Worm (Caenorhabditis elegans) whole organism, early embryonic: ENCODE data around the gene csq-1.

Experiments
- B0310.2 ChIP-seq: sonication (generic microtip); optimal IDR thresholded peaks from 2 replicates; lab custom pipeline; 2016; ENCODE audit warnings: mild to moderate bottlenecking, missing genetic modification characterization, missing compliant biosample characterization
- F13C5.2 ChIP-seq: sonication (generic microtip); optimal IDR thresholded peaks from 2 replicates; lab custom pipeline; 2017; ENCODE audit warnings: mild to moderate bottlenecking, missing genetic modification characterization, inconsistent platforms, missing compliant biosample characterization
- aly-1 ChIP-seq: sonication (generic microtip); optimal IDR thresholded peaks from 2 replicates; lab custom pipeline; 2016; ENCODE audit warnings: missing genetic modification characterization, missing compliant biosample characterization
- ama-1 ChIP-seq: fragments of 150-350 bp; optimal IDR thresholded peaks from 2 replicates; lab custom pipeline; 2014
- ceh-13 ChIP-seq: fragments of 200-800 bp; sonication (Bioruptor generic); optimal IDR thresholded peaks from 2 replicates; lab custom pipeline; 2018; ENCODE audit warnings: mild to moderate bottlenecking, missing genetic modification characterization, missing compliant biosample characterization
- ceh-36 ChIP-seq: sonication (generic microtip); optimal IDR thresholded peaks from 2 replicates; lab custom pipeline; 2016; ENCODE audit warnings: missing genetic modification characterization, inconsistent platforms, missing compliant biosample characterization
- ets-7 ChIP-seq: sonication (generic microtip); optimal IDR thresholded peaks from 2 replicates; lab custom pipeline; 2016; ENCODE audit warnings: missing genotype, missing genetic modification characterization, missing compliant biosample characterization
- flt-1 ChIP-seq: fragments of 200-800 bp; sonication (Bioruptor generic); IDR thresholded peaks from 2 replicates; pipeline ENCODE4 v1.3.6; 2022; ENCODE audit warnings: missing genetic modification characterization, missing compliant biosample characterization
- pes-1 ChIP-seq: fragments of 200-800 bp; sonication (Bioruptor generic); IDR thresholded peaks from 2 replicates; pipeline ENCODE4 v1.3.6; 2022; ENCODE audit warnings: missing genetic modification reagents, missing genetic modification characterization, missing compliant biosample characterization
- sea-1 ChIP-seq: fragments of 200-800 bp; sonication (Bioruptor generic); conservative IDR thresholded peaks from 2 replicates; pipeline ENCODE4 v1.3.6; 2022; ENCODE audit warnings: missing genetic modification characterization, missing compliant biosample characterization
- tbx-11 ChIP-seq: fragments of 200-800 bp; sonication (Bioruptor generic); IDR thresholded peaks from 2 replicates; pipeline ENCODE4 v1.3.6; 2022; ENCODE audit warnings: missing genetic modification characterization, missing compliant biosample characterization
- tbx-37 ChIP-seq: fragments of 200-800 bp; sonication (Bioruptor generic); conservative IDR thresholded peaks from 2 replicates; pipeline ENCODE4 v1.3.6; 2022; ENCODE audit warnings: missing genetic modification reagents, missing genetic modification characterization, missing compliant biosample characterization
- tra-4 ChIP-seq: sonication (generic microtip); optimal IDR thresholded peaks from 2 replicates; lab custom pipeline; 2017; ENCODE audit warnings: missing genetic modification characterization, missing compliant biosample characterization

- TF ChIP-seq tbx-11 (GFP tag; lab: Robert Waterston, UW) (no peak), ama-1 (lab: Kevin White, UChicago) (no peak), B0310.2 (tag; lab: Kevin White, UChicago) (no peak), sea-1 (GFP tag; lab: Robert Waterston, UW) (no peak), tra-4 (no peak), ets-7 (tag; lab: Kevin White, UChicago) (no peak), tbx-37 (GFP tag; lab: Robert Waterston, UW) (no peak), aly-1 (no peak), ceh-36 (tag; lab: Kevin White, UChicago) (no peak), pes-1 (GFP tag; lab: Robert Waterston, UW) (no peak), ceh-13 (GFP tag; lab: Kevin White, UChicago) (no peak), F13C5.2 (tag; lab: Kevin White, UChicago) (no peak), flt-1 (GFP tag; lab: Robert Waterston, UW) (no peak)
Measured at ce11 chrX:14639941-14640340, 44.7 kb upstream of the csq-1 start.
